Fruit fly (Drosophila melanogaster) whole organism, embryonic: ENCODE measurements around the gene stg1.

Experiments
- B-H2 ChIP-seq: fragments of 200-800 bp; sonication (Bioruptor generic); optimal IDR thresholded peaks from 2 replicates; lab custom pipeline; 2018; ENCODE audit warnings: missing biosample characterization, mild to moderate bottlenecking, missing genetic modification characterization
- BtbVII ChIP-seq: fragments of 200-800 bp; sonication (Bioruptor generic); optimal IDR thresholded peaks from 3 replicates; lab custom pipeline; 2017; ENCODE audit warnings: missing biosample characterization, mild to moderate bottlenecking, missing genetic modification characterization
- CG10979 ChIP-seq: fragments of 200-800 bp; sonication (Bioruptor generic); optimal IDR thresholded peaks from 2 replicates; lab custom pipeline; 2018; ENCODE audit warnings: missing biosample characterization, mild to moderate bottlenecking, missing genetic modification characterization, moderate library complexity
- CG12104 ChIP-seq: fragments of 200-800 bp; sonication (Bioruptor generic); optimal IDR thresholded peaks from 3 replicates; lab custom pipeline; 2016; ENCODE audit warnings: missing biosample characterization, missing genetic modification characterization
- CG12155 ChIP-seq: fragments of 200-800 bp; sonication (Bioruptor generic); optimal IDR thresholded peaks from 3 replicates; lab custom pipeline; 2016; ENCODE audit warnings: missing biosample characterization, missing genetic modification characterization
- CG15011 ChIP-seq: fragments of 200-800 bp; sonication (Bioruptor generic); optimal IDR thresholded peaks from 3 replicates; lab custom pipeline; 2018; ENCODE audit warnings: missing biosample characterization, mild to moderate bottlenecking, missing genetic modification characterization
- CG30403 ChIP-seq: fragments of 200-800 bp; sonication (Bioruptor generic); optimal IDR thresholded peaks from 3 replicates; lab custom pipeline; 2016; ENCODE audit warnings: missing biosample characterization, missing genetic modification characterization
- CG31441 ChIP-seq: fragments of 200-800 bp; sonication (Bioruptor generic); IDR thresholded peaks from 2 replicates; pipeline ENCODE4 v1.3.6; 2022; ENCODE audit warnings: missing biosample characterization, missing genetic modification characterization
- CG3995 ChIP-seq: fragments of 200-800 bp; sonication (Bioruptor generic); optimal IDR thresholded peaks from 3 replicates; lab custom pipeline; 2016; ENCODE audit warnings: missing biosample characterization, missing genetic modification characterization
- CG4707 ChIP-seq: fragments of 200-800 bp; sonication (Bioruptor generic); optimal IDR thresholded peaks from 2 replicates; lab custom pipeline; 2018; ENCODE audit warnings: missing biosample characterization, mild to moderate bottlenecking, missing genetic modification characterization, moderate library complexity
- CG6254 ChIP-seq: fragments of 200-800 bp; sonication (Bioruptor generic); optimal IDR thresholded peaks from 3 replicates; lab custom pipeline; 2017; ENCODE audit warnings: mild to moderate bottlenecking, missing biosample characterization, missing genetic modification reagents, missing genetic modification characterization
- CG7786 ChIP-seq: fragments of 200-800 bp; sonication (Bioruptor generic); optimal IDR thresholded peaks from 2 replicates; lab custom pipeline; 2016; ENCODE audit warnings: missing biosample characterization, missing genetic modification characterization
- CG8089 ChIP-seq: fragments of 200-800 bp; sonication (Bioruptor generic); optimal IDR thresholded peaks from 3 replicates; lab custom pipeline; 2016; ENCODE audit warnings: missing biosample characterization, missing genetic modification characterization
- CG8478 ChIP-seq: fragments of >200 bp; optimal IDR thresholded peaks from 2 replicates; lab custom pipeline; 2018
- CG8765 ChIP-seq: fragments of 200-800 bp; sonication (Bioruptor generic); IDR thresholded peaks from 2 replicates; pipeline ENCODE4 v1.3.6; 2022; ENCODE audit warnings: missing biosample characterization, missing genetic modification characterization
- CG9437 ChIP-seq: fragments of 200-800 bp; sonication (Bioruptor generic); optimal IDR thresholded peaks from 2 replicates; lab custom pipeline; 2018; ENCODE audit warnings: missing biosample characterization, mild to moderate bottlenecking, missing genetic modification characterization
- CG9817 ChIP-seq: fragments of 200-800 bp; sonication (Bioruptor generic); optimal IDR thresholded peaks from 2 replicates; lab custom pipeline; 2018; ENCODE audit warnings: missing biosample characterization, mild to moderate bottlenecking, missing genetic modification characterization, moderate library complexity
- Chrac-16 ChIP-seq: fragments of 200-800 bp; sonication (Bioruptor generic); optimal IDR thresholded peaks from 3 replicates; lab custom pipeline; 2016; ENCODE audit warnings: missing biosample characterization, missing genetic modification characterization
- Drgx ChIP-seq: fragments of 200-800 bp; sonication (Bioruptor generic); IDR thresholded peaks from 2 replicates; pipeline ENCODE4 v1.3.6; 2022; ENCODE audit warnings: missing biosample characterization, missing genetic modification characterization
- GATAe ChIP-seq: fragments of 200-800 bp; sonication (Bioruptor generic); conservative IDR thresholded peaks from 2 replicates; pipeline ENCODE4 v1.3.6; 2022; ENCODE audit warnings: missing biosample characterization, missing genetic modification characterization
- H2.0 ChIP-seq: fragments of 200-800 bp; sonication (Bioruptor generic); IDR thresholded peaks from 2 replicates; pipeline ENCODE4 v1.3.6; 2022; ENCODE audit warnings: missing biosample characterization, missing genetic modification characterization
- HHEX ChIP-seq: fragments of 200-800 bp; sonication (Bioruptor generic); optimal IDR thresholded peaks from 3 replicates; lab custom pipeline; 2017; ENCODE audit warnings: missing biosample characterization, mild to moderate bottlenecking, missing genetic modification characterization, missing genetic modification reagents
- HmgD ChIP-seq: fragments of 200-800 bp; sonication (Bioruptor generic); optimal IDR thresholded peaks from 3 replicates; lab custom pipeline; 2016; ENCODE audit warnings: missing biosample characterization, missing genetic modification characterization
- Hmr ChIP-seq: fragments of 200-800 bp; sonication (Bioruptor generic); optimal IDR thresholded peaks from 3 replicates; lab custom pipeline; 2017; ENCODE audit warnings: mild to moderate bottlenecking, missing biosample characterization, missing genetic modification reagents, missing genetic modification characterization
- Jarid2 ChIP-seq: fragments of 200-800 bp; sonication (Bioruptor generic); optimal IDR thresholded peaks from 3 replicates; lab custom pipeline; 2017; ENCODE audit warnings: mild to moderate bottlenecking, missing biosample characterization, missing genetic modification reagents, missing genetic modification characterization
- Max ChIP-seq: fragments of 200-800 bp; sonication (Bioruptor generic); optimal IDR thresholded peaks from 2 replicates; lab custom pipeline; 2016; ENCODE audit warnings: missing biosample characterization, mild to moderate bottlenecking, missing genetic modification characterization
- Meics ChIP-seq: fragments of 200-800 bp; sonication (Bioruptor generic); optimal IDR thresholded peaks from 2 replicates; lab custom pipeline; 2017; ENCODE audit warnings: missing biosample characterization, mild to moderate bottlenecking, missing genetic modification characterization
- Oaz ChIP-seq: fragments of 200-800 bp; sonication (Bioruptor generic); IDR thresholded peaks from 2 replicates; pipeline ENCODE4 v1.3.6; 2022; ENCODE audit warnings: missing biosample characterization, missing genetic modification characterization
- Oli ChIP-seq: fragments of 200-800 bp; sonication (Bioruptor generic); optimal IDR thresholded peaks from 2 replicates; lab custom pipeline; 2018; ENCODE audit warnings: missing biosample characterization, mild to moderate bottlenecking, missing genetic modification characterization, moderate library complexity
- Ravus ChIP-seq: fragments of 200-800 bp; sonication (Bioruptor generic); IDR thresholded peaks from 2 replicates; pipeline ENCODE4 v1.3.6; 2022; ENCODE audit warnings: missing biosample characterization, missing genetic modification characterization
- Scr ChIP-seq: fragments of 200-800 bp; sonication (Bioruptor generic); IDR thresholded peaks from 2 replicates; pipeline ENCODE4 v1.3.6; 2022; ENCODE audit warnings: missing biosample characterization, missing genetic modification characterization; ENCODE audit not compliant: partially characterized antibody
- Six4 ChIP-seq: fragments of 200-800 bp; sonication (Bioruptor generic); optimal IDR thresholded peaks from 2 replicates; lab custom pipeline; 2016; ENCODE audit warnings: missing biosample characterization, missing genetic modification characterization
- Sry-β ChIP-seq: fragments of 200-800 bp; sonication (Bioruptor generic); optimal IDR thresholded peaks from 2 replicates; lab custom pipeline; 2018; ENCODE audit warnings: missing biosample characterization, mild to moderate bottlenecking, missing genetic modification characterization, moderate library complexity
- ash1 ChIP-seq: fragments of 200-800 bp; sonication (Bioruptor generic); optimal IDR thresholded peaks from 2 replicates; lab custom pipeline; 2018; ENCODE audit warnings: missing biosample characterization, mild to moderate bottlenecking, missing genetic modification characterization
- az2 ChIP-seq: fragments of 200-800 bp; sonication (Bioruptor generic); optimal IDR thresholded peaks from 3 replicates; lab custom pipeline; 2016; ENCODE audit warnings: missing biosample characterization, missing genetic modification characterization
- bab2 ChIP-seq: fragments of 200-800 bp; sonication (Bioruptor generic); optimal IDR thresholded peaks from 2 replicates; lab custom pipeline; 2016; ENCODE audit warnings: missing biosample characterization, missing genetic modification characterization
- bcd ChIP-seq: fragments of 200-800 bp; sonication (Bioruptor generic); optimal IDR thresholded peaks from 2 replicates; lab custom pipeline; 2017; ENCODE audit warnings: missing biosample characterization, mild to moderate bottlenecking, missing genetic modification characterization
- cas ChIP-seq: fragments of 200-800 bp; sonication (Bioruptor generic); IDR thresholded peaks from 2 replicates; pipeline ENCODE4 v1.3.6; 2022; ENCODE audit warnings: missing biosample characterization, missing genetic modification characterization
- chn ChIP-seq: fragments of 200-800 bp; sonication (Bioruptor generic); optimal IDR thresholded peaks from 2 replicates; lab custom pipeline; 2016; ENCODE audit warnings: missing biosample characterization, missing genetic modification characterization
- crp ChIP-seq, 2 experiments: fragments of 200-800 bp; sonication (Bioruptor generic); optimal IDR thresholded peaks; 2 replicates in 1 of 2; 3 replicates in 1 of 2; lab custom pipeline; 2017; ENCODE audit warnings: missing biosample characterization in 2 of 2, missing genetic modification characterization in 2 of 2, mild to moderate bottlenecking in 1 of 2, moderate library complexity in 1 of 2
- dysf ChIP-seq: fragments of 200-800 bp; sonication (Bioruptor generic); IDR thresholded peaks from 3 replicates; pipeline ENCODE4 v1.3.6; 2022; ENCODE audit warnings: missing biosample characterization, missing genetic modification characterization
- hb ChIP-seq: fragments of 200-800 bp; sonication (Bioruptor generic); IDR thresholded peaks from 3 replicates; pipeline ENCODE4 v1.3.6; 2022; ENCODE audit warnings: missing biosample characterization, missing genetic modification characterization; ENCODE audit not compliant: partially characterized antibody
- hbn ChIP-seq: fragments of 200-800 bp; sonication (Bioruptor generic); IDR thresholded peaks from 2 replicates; pipeline ENCODE4 v1.3.6; 2022; ENCODE audit warnings: missing biosample characterization, missing genetic modification characterization; ENCODE audit not compliant: partially characterized antibody
- hth ChIP-seq: fragments of >200 bp; optimal IDR thresholded peaks from 2 replicates; lab custom pipeline; 2017; ENCODE audit warnings: inconsistent platforms
- kni ChIP-seq: fragments of 200-800 bp; sonication (Bioruptor generic); optimal IDR thresholded peaks from 3 replicates; lab custom pipeline; 2017; ENCODE audit warnings: mild to moderate bottlenecking, missing biosample characterization, missing genetic modification reagents, missing genetic modification characterization
- lab ChIP-seq: fragments of 200-800 bp; sonication (Bioruptor generic); optimal IDR thresholded peaks from 3 replicates; lab custom pipeline; 2017; ENCODE audit warnings: missing biosample characterization, missing genetic modification characterization, mild to moderate bottlenecking, moderate library complexity, missing genetic modification reagents
- mirr ChIP-seq: fragments of 200-800 bp; sonication (Bioruptor generic); optimal IDR thresholded peaks from 3 replicates; lab custom pipeline; 2018; ENCODE audit warnings: missing biosample characterization, mild to moderate bottlenecking, missing genetic modification characterization
- pfk ChIP-seq: fragments of 200-800 bp; sonication (Bioruptor generic); optimal IDR thresholded peaks from 2 replicates; lab custom pipeline; 2018; ENCODE audit warnings: missing biosample characterization, mild to moderate bottlenecking, missing genetic modification characterization, moderate library complexity
- seq ChIP-seq: fragments of 200-800 bp; sonication (Bioruptor generic); IDR thresholded peaks from 2 replicates; pipeline ENCODE4 v1.3.6; 2022; ENCODE audit warnings: missing biosample characterization, missing genetic modification characterization
- stwl ChIP-seq: fragments of 200-800 bp; sonication (Bioruptor generic); optimal IDR thresholded peaks from 3 replicates; lab custom pipeline; 2018; ENCODE audit warnings: missing biosample characterization, mild to moderate bottlenecking, missing genetic modification characterization, moderate library complexity
- zfh1 ChIP-seq: fragments of 200-800 bp; sonication (Bioruptor generic); IDR thresholded peaks from 3 replicates; pipeline ENCODE4 v1.3.6; 2022; ENCODE audit warnings: missing biosample characterization, missing genetic modification characterization

Gene stg1

DNA sequence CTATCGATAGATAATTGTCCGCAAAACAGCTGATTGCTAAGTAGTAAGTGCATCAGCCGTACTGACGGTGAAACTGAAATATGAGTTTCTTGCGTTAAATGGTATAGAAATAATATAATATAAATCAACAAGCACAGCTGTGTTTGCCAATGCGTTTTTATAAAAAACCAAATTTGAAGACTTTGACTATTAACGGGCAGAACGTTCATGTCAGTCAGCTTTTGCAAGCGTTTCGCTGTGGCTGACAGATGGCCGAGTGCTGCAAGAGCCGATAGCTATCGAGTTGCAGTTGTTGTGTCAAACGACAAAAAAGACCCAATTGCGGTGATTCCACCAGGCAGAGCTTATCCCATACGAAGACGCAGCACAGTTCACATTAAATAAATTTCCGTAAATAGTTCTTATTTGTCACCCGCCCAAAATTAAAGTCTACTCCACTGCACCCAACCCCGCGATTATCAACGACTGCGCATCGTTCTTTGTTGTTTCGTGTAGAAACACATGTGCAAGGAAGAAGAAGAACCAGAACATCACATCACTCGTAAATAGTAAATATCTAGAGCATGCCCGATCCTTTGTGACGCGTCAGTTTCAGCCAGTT, 23.3 kb downstream of the stg1 start, which contains the start of the genes unc and CG15445 (continued):
- peak; percentile 92 for TF ChIP-seq stwl (tag; lab: Kevin White, UChicago)
- peak; percentile 12 for TF ChIP-seq chn (GFP tag; lab: Kevin White, UChicago)
- no peak for TF ChIP-seq mirr
- peak; percentile 36; the same call in 1 of the 3 replicates for TF ChIP-seq dysf (GFP tag; lab: Robert Waterston, UW)
- no peak for TF ChIP-seq bab2 (GFP tag; lab: Kevin White, UChicago)
- no peak for TF ChIP-seq CG15011
- no peak for TF ChIP-seq CG8765 (GFP tag; lab: Robert Waterston, UW)
- no peak for TF ChIP-seq zfh1
- no peak for TF ChIP-seq pfk
- TF ChIP-seq seq (GFP tag; lab: Robert Waterston, UW) = no peak
- TF ChIP-seq hth (lab: Kevin White, UChicago) = no peak
- no peak for TF ChIP-seq BtbVII
- TF ChIP-seq CG7786 (GFP tag; lab: Kevin White, UChicago) = no peak
- TF ChIP-seq ash1 (GFP tag; lab: Kevin White, UChicago) = no peak
- TF ChIP-seq Oaz (GFP tag; lab: Robert Waterston, UW) = no peak
- TF ChIP-seq H2.0 (GFP tag; lab: Robert Waterston, UW) = no peak
- TF ChIP-seq Sry-β = no peak
- TF ChIP-seq Drgx = no peak
- TF ChIP-seq bcd = peak; percentile 42
- no peak for TF ChIP-seq CG10979
- no peak for TF ChIP-seq Chrac-16 (GFP tag; lab: Kevin White, UChicago)
- TF ChIP-seq Scr (GFP tag; lab: Robert Waterston, UW) = peak; percentile 84
- peak; percentile 11 for TF ChIP-seq CG3995
- no peak for TF ChIP-seq Ravus (GFP tag; lab: Robert Waterston, UW)
- no peak for TF ChIP-seq Oli (tag; lab: Kevin White, UChicago)
- no peak for TF ChIP-seq cas (GFP tag; lab: Robert Waterston, UW)
- no peak for TF ChIP-seq Jarid2 (GFP tag; lab: Kevin White, UChicago)
- peak; percentile 59 to 88 for TF ChIP-seq crp (GFP tag; optimal IDR thresholded peaks at IDR 0.05; lab: Kevin White, UChicago)
- TF ChIP-seq CG6254 (GFP tag; lab: Kevin White, UChicago) = no peak
- TF ChIP-seq CG4707 = no peak
- TF ChIP-seq lab = no peak
- TF ChIP-seq az2 (GFP tag; lab: Kevin White, UChicago) = no peak
- TF ChIP-seq HmgD = peak; percentile 72
- no peak for TF ChIP-seq CG8089 (GFP tag; lab: Kevin White, UChicago)
- TF ChIP-seq Max (GFP tag; lab: Kevin White, UChicago) = peak; percentile 35
- TF ChIP-seq CG9817 = no peak
- no peak for TF ChIP-seq kni (GFP tag; lab: Kevin White, UChicago)
- peak; percentile 26 for TF ChIP-seq Hmr (GFP tag; lab: Kevin White, UChicago)
- no peak for TF ChIP-seq CG12104
- no peak for TF ChIP-seq B-H2 (GFP tag; lab: Kevin White, UChicago)
- peak; percentile 91 for TF ChIP-seq hb (GFP tag; lab: Robert Waterston, UW)
- TF ChIP-seq CG9437 (GFP tag; lab: Kevin White, UChicago) = peak; percentile 19
- TF ChIP-seq CG12155 (GFP tag; lab: Kevin White, UChicago) = peak; percentile 31
- TF ChIP-seq CG31441 = 0 out of 2 replicates have a peak, but pooled peaks have one; percentile 25
- no peak for TF ChIP-seq Meics
- TF ChIP-seq hbn (GFP tag; lab: Robert Waterston, UW) = peak; percentile 70; the same call in 1 of the 2 replicates
- TF ChIP-seq CG30403 (GFP tag; lab: Kevin White, UChicago) = no peak
- no peak for TF ChIP-seq CG8478 (lab: Kevin White, UChicago)
- no peak for TF ChIP-seq HHEX (GFP tag; lab: Kevin White, UChicago)
- no peak for TF ChIP-seq GATAe (GFP tag; lab: Robert Waterston, UW)
- TF ChIP-seq Six4 = no peak
